Fruit fly (Drosophila melanogaster) whole organism, embryonic: ENCODE measurements around the gene CG14022.

Experiments
- Abd-B ChIP-seq: fragments of 200-800 bp; sonication (Bioruptor generic); optimal IDR thresholded peaks from 2 replicates; lab custom pipeline; 2018; ENCODE audit warnings: missing biosample characterization, mild to moderate bottlenecking, missing genetic modification characterization, moderate library complexity
- Atf3 ChIP-seq: fragments of 200-800 bp; sonication (Bioruptor generic); optimal IDR thresholded peaks from 3 replicates; lab custom pipeline; 2016; ENCODE audit warnings: missing biosample characterization, missing genetic modification characterization
- Blimp-1 ChIP-seq: fragments of 200-800 bp; sonication (Bioruptor generic); optimal IDR thresholded peaks from 3 replicates; lab custom pipeline; 2018; ENCODE audit warnings: missing biosample characterization, missing genetic modification characterization, mild to moderate bottlenecking, moderate library complexity, missing genetic modification reagents
- CG10543 ChIP-seq: fragments of 200-800 bp; sonication (Bioruptor generic); optimal IDR thresholded peaks from 3 replicates; lab custom pipeline; 2017; ENCODE audit warnings: missing biosample characterization, mild to moderate bottlenecking, missing genetic modification characterization, moderate library complexity
- CG13123 ChIP-seq: fragments of 200-800 bp; sonication (Bioruptor generic); optimal IDR thresholded peaks from 2 replicates; lab custom pipeline; 2016; ENCODE audit warnings: missing biosample characterization, missing genetic modification characterization
- CG13287 ChIP-seq: fragments of 200-800 bp; sonication (Bioruptor generic); IDR thresholded peaks from 2 replicates; pipeline ENCODE4 v1.3.6; 2022; ENCODE audit warnings: missing biosample characterization, missing genetic modification characterization; ENCODE audit not compliant: partially characterized antibody
- CG14667 ChIP-seq: fragments of 200-800 bp; sonication (Bioruptor generic); IDR thresholded peaks from 2 replicates; pipeline ENCODE4 v1.3.6; 2022; ENCODE audit warnings: missing biosample characterization, missing genetic modification characterization
- CG15073 ChIP-seq: fragments of 200-800 bp; sonication (Bioruptor generic); optimal IDR thresholded peaks from 2 replicates; lab custom pipeline; 2016; ENCODE audit warnings: missing biosample characterization, missing genetic modification characterization
- CG15514 ChIP-seq: fragments of 200-800 bp; sonication (Bioruptor generic); optimal IDR thresholded peaks from 3 replicates; lab custom pipeline; 2017; ENCODE audit warnings: missing biosample characterization, missing genetic modification characterization, mild to moderate bottlenecking, moderate library complexity, missing genetic modification reagents
- CG1602 ChIP-seq: fragments of 200-800 bp; sonication (Bioruptor generic); optimal IDR thresholded peaks from 3 replicates; lab custom pipeline; 2016; ENCODE audit warnings: missing biosample characterization, missing genetic modification characterization
- CG17361 ChIP-seq: fragments of 200-800 bp; sonication (Bioruptor generic); IDR thresholded peaks from 3 replicates; pipeline ENCODE4 v1.3.6; 2022; ENCODE audit warnings: missing biosample characterization, missing genetic modification characterization
- CG2199 ChIP-seq: fragments of 200-800 bp; sonication (Bioruptor generic); IDR thresholded peaks from 3 replicates; pipeline ENCODE4 v1.3.6; 2022; ENCODE audit warnings: missing biosample characterization, missing genetic modification characterization
- CG30020 ChIP-seq: fragments of 200-800 bp; optimal IDR thresholded peaks from 2 replicates; lab custom pipeline; 2019; ENCODE audit warnings: missing biosample characterization, mild to moderate bottlenecking, missing genetic modification characterization, moderate library complexity
- CG32532 ChIP-seq: fragments of 200-800 bp; sonication (Bioruptor generic); IDR thresholded peaks from 2 replicates; pipeline ENCODE4 v1.3.6; 2022; ENCODE audit warnings: missing biosample characterization, missing genetic modification characterization
- CG34422 ChIP-seq: fragments of 200-800 bp; sonication (Bioruptor generic); IDR thresholded peaks from 3 replicates; pipeline ENCODE4 v1.3.6; 2022; ENCODE audit warnings: missing biosample characterization, missing genetic modification characterization
- CG5180 ChIP-seq: fragments of 200-800 bp; sonication (Bioruptor generic); optimal IDR thresholded peaks from 3 replicates; lab custom pipeline; 2017; ENCODE audit warnings: missing biosample characterization, missing genetic modification characterization, mild to moderate bottlenecking, moderate library complexity, missing genetic modification reagents
- CG6272 ChIP-seq: fragments of 200-800 bp; sonication (Bioruptor generic); IDR thresholded peaks from 2 replicates; pipeline ENCODE4 v1.3.6; 2022; ENCODE audit warnings: missing biosample characterization, missing genetic modification characterization
- CG6791 ChIP-seq: fragments of 200-800 bp; sonication (Bioruptor generic); IDR thresholded peaks from 3 replicates; pipeline ENCODE4 v1.3.6; 2022; ENCODE audit warnings: missing biosample characterization, missing genetic modification characterization; ENCODE audit not compliant: partially characterized antibody
- CG8388 ChIP-seq: fragments of 200-800 bp; sonication (Bioruptor generic); optimal IDR thresholded peaks from 2 replicates; lab custom pipeline; 2019; ENCODE audit warnings: missing biosample characterization, mild to moderate bottlenecking, missing genetic modification characterization, moderate library complexity
- CG8924 ChIP-seq: fragments of 200-800 bp; optimal IDR thresholded peaks from 3 replicates; lab custom pipeline; 2019; ENCODE audit warnings: missing biosample characterization, mild to moderate bottlenecking, missing genetic modification characterization, moderate library complexity
- CG9215 ChIP-seq: fragments of 200-800 bp; sonication (Bioruptor generic); IDR thresholded peaks from 2 replicates; pipeline ENCODE4 v1.3.6; 2022; ENCODE audit warnings: missing biosample characterization, missing genetic modification characterization
- Chrac-16 ChIP-seq: fragments of 200-800 bp; sonication (Bioruptor generic); optimal IDR thresholded peaks from 3 replicates; lab custom pipeline; 2016; ENCODE audit warnings: missing biosample characterization, missing genetic modification characterization
- D ChIP-seq, 2 experiments: fragments of 200-800 bp in 1 of 2; fragments of >200 bp in 1 of 2; sonication (Bioruptor generic) in 1 of 2; optimal IDR thresholded peaks; 2 replicates in 1 of 2; 3 replicates in 1 of 2; lab custom pipeline; 2017; ENCODE audit warnings: mild to moderate bottlenecking in 1 of 2, missing biosample characterization in 1 of 2, missing genetic modification characterization in 1 of 2, missing genetic modification reagents in 1 of 2
- Dip3 ChIP-seq: fragments of 200-800 bp; sonication (Bioruptor generic); optimal IDR thresholded peaks from 3 replicates; lab custom pipeline; 2016; ENCODE audit warnings: missing biosample characterization, missing genetic modification characterization
- Doc3 ChIP-seq: fragments of 200-800 bp; sonication (Bioruptor generic); IDR thresholded peaks from 3 replicates; pipeline ENCODE4 v1.3.6; 2022; ENCODE audit warnings: missing biosample characterization, missing genetic modification characterization; ENCODE audit not compliant: partially characterized antibody
- Ets65A ChIP-seq: fragments of 200-800 bp; sonication (Bioruptor generic); peaks from one replicate; lab custom pipeline; 2016; ENCODE audit warnings: missing biosample characterization, missing genetic modification characterization
- HmgD ChIP-seq: fragments of 200-800 bp; sonication (Bioruptor generic); optimal IDR thresholded peaks from 3 replicates; lab custom pipeline; 2016; ENCODE audit warnings: missing biosample characterization, missing genetic modification characterization
- HmgZ ChIP-seq: fragments of 200-800 bp; sonication (Bioruptor generic); optimal IDR thresholded peaks from 2 replicates; lab custom pipeline; 2018; ENCODE audit warnings: missing biosample characterization, mild to moderate bottlenecking, missing genetic modification characterization
- Hr51 ChIP-seq, 2 experiments: fragments of 200-800 bp; sonication (Bioruptor generic); optimal IDR thresholded peaks; 2 replicates in 1 of 2; 3 replicates in 1 of 2; lab custom pipeline; 2016 to 2018; ENCODE audit warnings: missing biosample characterization in 2 of 2, missing genetic modification characterization in 2 of 2, mild to moderate bottlenecking in 1 of 2, moderate library complexity in 1 of 2
- Lim3 ChIP-seq: fragments of 200-800 bp; sonication (Bioruptor generic); IDR thresholded peaks from 2 replicates; pipeline ENCODE4 v1.3.6; 2022; ENCODE audit warnings: missing biosample characterization, missing genetic modification characterization
- Nf-YC ChIP-seq: fragments of 200-800 bp; optimal IDR thresholded peaks from 3 replicates; lab custom pipeline; 2019; ENCODE audit warnings: missing biosample characterization, mild to moderate bottlenecking, missing genetic modification characterization, moderate library complexity
- chif ChIP-seq, 2 experiments: fragments of 200-800 bp; sonication (Bioruptor generic); optimal IDR thresholded peaks; 3 replicates each; lab custom pipeline; 2016; ENCODE audit warnings: missing biosample characterization in 2 of 2, missing genetic modification characterization in 2 of 2
- exex ChIP-seq: fragments of 200-800 bp; sonication (Bioruptor generic); optimal IDR thresholded peaks from 4 replicates; lab custom pipeline; 2018; ENCODE audit warnings: missing biosample characterization, mild to moderate bottlenecking, missing genetic modification characterization, moderate library complexity
- fu2 ChIP-seq: fragments of 200-800 bp; sonication (Bioruptor generic); optimal IDR thresholded peaks from 2 replicates; lab custom pipeline; 2016; ENCODE audit warnings: missing biosample characterization, missing genetic modification characterization
- gsb ChIP-seq: fragments of 200-800 bp; sonication (Bioruptor generic); IDR thresholded peaks from 2 replicates; pipeline ENCODE4 v1.3.6; 2022; ENCODE audit warnings: missing biosample characterization, missing genetic modification characterization
- hb ChIP-seq: fragments of 200-800 bp; sonication (Bioruptor generic); IDR thresholded peaks from 3 replicates; pipeline ENCODE4 v1.3.6; 2022; ENCODE audit warnings: missing biosample characterization, missing genetic modification characterization; ENCODE audit not compliant: partially characterized antibody
- ind ChIP-seq: fragments of 200-800 bp; sonication (Bioruptor generic); optimal IDR thresholded peaks from 3 replicates; lab custom pipeline; 2016; ENCODE audit warnings: missing biosample characterization, missing genetic modification characterization
- kni ChIP-seq: fragments of 200-800 bp; sonication (Bioruptor generic); optimal IDR thresholded peaks from 3 replicates; lab custom pipeline; 2017; ENCODE audit warnings: mild to moderate bottlenecking, missing biosample characterization, missing genetic modification reagents, missing genetic modification characterization
- lilli ChIP-seq: fragments of 200-800 bp; sonication (Bioruptor generic); optimal IDR thresholded peaks from 3 replicates; lab custom pipeline; 2016; ENCODE audit warnings: missing biosample characterization, missing genetic modification characterization
- mam ChIP-seq: fragments of 200-800 bp; sonication (Bioruptor generic); optimal IDR thresholded peaks from 3 replicates; lab custom pipeline; 2016; ENCODE audit warnings: missing biosample characterization, missing genetic modification characterization
- nom ChIP-seq: fragments of 200-800 bp; sonication (Bioruptor generic); optimal IDR thresholded peaks from 2 replicates; lab custom pipeline; 2017; ENCODE audit warnings: missing biosample characterization, missing genetic modification characterization, mild to moderate bottlenecking, moderate library complexity, missing genetic modification reagents
- pho ChIP-seq: fragments of 200-800 bp; sonication (Bioruptor generic); optimal IDR thresholded peaks from 2 replicates; lab custom pipeline; 2016; ENCODE audit warnings: missing biosample characterization, missing genetic modification characterization
- shn ChIP-seq: fragments of 200-800 bp; sonication (Bioruptor generic); optimal IDR thresholded peaks from 3 replicates; lab custom pipeline; 2016; ENCODE audit warnings: missing biosample characterization, missing genetic modification characterization
- slou ChIP-seq: fragments of 200-800 bp; sonication (Bioruptor generic); optimal IDR thresholded peaks from 3 replicates; lab custom pipeline; 2016; ENCODE audit warnings: missing biosample characterization, missing genetic modification characterization
- tup ChIP-seq: fragments of 200-800 bp; sonication (Bioruptor generic); optimal IDR thresholded peaks from 2 replicates; lab custom pipeline; 2016; ENCODE audit warnings: missing biosample characterization, mild to moderate bottlenecking, missing genetic modification characterization, moderate library complexity
- wek ChIP-seq: fragments of 200-800 bp; sonication (Bioruptor generic); optimal IDR thresholded peaks from 3 replicates; lab custom pipeline; 2018; ENCODE audit warnings: missing biosample characterization, mild to moderate bottlenecking, missing genetic modification characterization, moderate library complexity
- zfh2 ChIP-seq: fragments of 200-800 bp; sonication (Bioruptor generic); optimal IDR thresholded peaks from 2 replicates; lab custom pipeline; 2016; ENCODE audit warnings: missing biosample characterization, missing genetic modification characterization

CG14022 gene

dm6 chr2L:5284820-5285219 lies 43.9 kb downstream of the CG14022 start:
- TF ChIP-seq Blimp-1 (GFP tag; lab: Kevin White, UChicago) (no peak), CG5180 (GFP tag; lab: Kevin White, UChicago) (peak; percentile 35), fu2 (GFP tag; lab: Kevin White, UChicago) (no peak), exex (no peak), nom (GFP tag; lab: Kevin White, UChicago) (peak; percentile 64), Dip3 (GFP tag; lab: Kevin White, UChicago) (no peak), Doc3 (GFP tag; lab: Robert Waterston, UW) (0 out of 3 replicates have a peak, but pooled peaks have one; percentile 16), tup (GFP tag; lab: Kevin White, UChicago) (no peak), CG2199 (GFP tag; lab: Robert Waterston, UW) (no peak), chif (GFP tag; optimal IDR thresholded peaks at IDR 0.05; lab: Kevin White, UChicago) (no peak), Hr51 (GFP tag; optimal IDR thresholded peaks at IDR 0.05; lab: Kevin White, UChicago) (no peak), Nf-YC (tag; lab: Kevin White, UChicago) (no peak), CG1602 (GFP tag; lab: Kevin White, UChicago) (no peak), D (optimal IDR thresholded peaks at IDR 0.05; lab: Kevin White, UChicago) (no peak), D (GFP tag; optimal IDR thresholded peaks at IDR 0.05; lab: Kevin White, UChicago) (no peak)

dm6 chr2L:5278309-5279130 lies 50.2 kb downstream of the CG14022 start, which contains the start of the genes Nin and Bub1:
Nin (minus strand) TSS chr2L:5278548.
Bub1 (plus strand) TSS chr2L:5278865.
- TF ChIP-seq Ets65A (GFP tag; lab: Kevin White, UChicago): peak; percentile 86
- peak; percentile 11 for TF ChIP-seq shn (GFP tag; lab: Kevin White, UChicago)
- TF ChIP-seq CG8924 (tag; lab: Kevin White, UChicago): peak; percentile 27
- peak; percentile 10 for TF ChIP-seq mam (GFP tag; lab: Kevin White, UChicago)
- peak; percentile 3 for TF ChIP-seq wek (GFP tag; lab: Kevin White, UChicago)
- peak; percentile 8 for TF ChIP-seq pho (GFP tag; lab: Kevin White, UChicago)
- no peak for TF ChIP-seq CG15073 (GFP tag; lab: Kevin White, UChicago)
- TF ChIP-seq CG32532 (GFP tag; lab: Robert Waterston, UW): peak; percentile 65
- peak; percentile 92 for TF ChIP-seq CG6791
- no peak for TF ChIP-seq HmgZ (tag; lab: Kevin White, UChicago)
- TF ChIP-seq lilli: peak; percentile 15
- peak; percentile 64; the same call in 2 of the 3 replicates for TF ChIP-seq CG17361
- TF ChIP-seq zfh2: peak; percentile 27
- TF ChIP-seq Atf3: peak; percentile 2
- TF ChIP-seq Abd-B (GFP tag; lab: Kevin White, UChicago): peak; percentile 44
- no peak for TF ChIP-seq HmgD (GFP tag; lab: Kevin White, UChicago)
- TF ChIP-seq CG6272: peak; percentile 72
- no peak for TF ChIP-seq CG15514 (GFP tag; lab: Kevin White, UChicago)
- TF ChIP-seq gsb (GFP tag; lab: Robert Waterston, UW): no peak
- TF ChIP-seq Lim3 (GFP tag; lab: Robert Waterston, UW): no peak
- no peak for TF ChIP-seq CG13123 (GFP tag; lab: Kevin White, UChicago)
- TF ChIP-seq CG34422 (GFP tag; lab: Robert Waterston, UW): peak; percentile 59; the same call in 1 of the 3 replicates
- peak; percentile 84 for TF ChIP-seq hb (GFP tag; lab: Robert Waterston, UW)
- TF ChIP-seq CG14667 (GFP tag; lab: Robert Waterston, UW): peak; percentile 14; the same call in 1 of the 2 replicates
- peak; percentile 81 for TF ChIP-seq CG13287
- TF ChIP-seq kni (GFP tag; lab: Kevin White, UChicago): no peak
- peak; percentile 14 for TF ChIP-seq Chrac-16 (GFP tag; lab: Kevin White, UChicago)
- peak; percentile 46 for TF ChIP-seq CG30020 (tag; lab: Kevin White, UChicago)
- TF ChIP-seq CG9215: peak; percentile 45
- peak; percentile 7 for TF ChIP-seq CG10543 (GFP tag; lab: Kevin White, UChicago)
- TF ChIP-seq ind (GFP tag; lab: Kevin White, UChicago): peak; percentile 35
- peak; percentile 8 for TF ChIP-seq slou (GFP tag; lab: Kevin White, UChicago)
- TF ChIP-seq CG8388 (GFP tag; lab: Kevin White, UChicago): no peak
